Fruit fly (Drosophila melanogaster): Measurements from ENCODE around the gene CG3528.

Gene CG3528

dm6 chr2L:2494515-2495098, 23.2 kb downstream of the CG3528 start (continued):
- TF ChIP-seq CG17612 (GFP tag; IDR thresholded peaks at IDR 0.05) (no peak), CG17328 (GFP tag; IDR thresholded peaks at IDR 0.05) (no peak), dpn (GFP tag; optimal IDR thresholded peaks at IDR 0.05) (peak in 1 of 2 experiments; percentile 32), CG30020 (tag; optimal IDR thresholded peaks at IDR 0.05) (no peak), CG1233 (GFP tag; optimal IDR thresholded peaks at IDR 0.05) (peak; percentile 62), hb (GFP tag; IDR thresholded peaks at IDR 0.05; ENCODE audit: partially characterized antibody) (no peak), H15 (GFP tag; IDR thresholded peaks at IDR 0.05) (no peak), maf-S (GFP tag; optimal IDR thresholded peaks at IDR 0.05) (no peak), chinmo (GFP tag; IDR thresholded peaks at IDR 0.05; ENCODE audit: partially characterized antibody) (no peak), trem (tag; optimal IDR thresholded peaks at IDR 0.05) (no peak), CG18619 (GFP tag; optimal IDR thresholded peaks at IDR 0.05) (peak; percentile 16), CG34422 (GFP tag; IDR thresholded peaks at IDR 0.05) (no peak), Lpt (GFP tag; optimal IDR thresholded peaks at IDR 0.05) (no peak), CG6689 (GFP tag; IDR thresholded peaks at IDR 0.05) (0 out of 2 replicates have a peak, but pooled peaks have one; percentile 19), Aef1 (GFP tag; IDR thresholded peaks at IDR 0.05) (no peak), fd102C (GFP tag; optimal IDR thresholded peaks at IDR 0.05) (peak; percentile 70), zfh1 (GFP tag; IDR thresholded peaks at IDR 0.05) (no peak), otp (GFP tag; IDR thresholded peaks at IDR 0.05) (no peak), CG34224 (GFP tag; IDR thresholded peaks at IDR 0.05; ENCODE audit: partially characterized antibody) (no peak), tup (GFP tag; optimal IDR thresholded peaks at IDR 0.05) (no peak), en (GFP tag; optimal IDR thresholded peaks at IDR 0.05) (peak; percentile 18), vnd (GFP tag; IDR thresholded peaks at IDR 0.05; ENCODE audit: partially characterized antibody) (no peak), her (GFP tag; optimal IDR thresholded peaks at IDR 0.05) (peak; percentile 28), Ets65A (GFP tag) (peak; percentile 48), CG5245 (GFP tag; optimal IDR thresholded peaks at IDR 0.05) (no peak), NC2α (GFP tag; optimal IDR thresholded peaks at IDR 0.05) (no peak), CG7786 (GFP tag; optimal IDR thresholded peaks at IDR 0.05) (no peak), Eip74EF (GFP tag; optimal IDR thresholded peaks at IDR 0.05) (peak in 1 of 2 experiments; percentile 24), CG11093 (GFP tag; IDR thresholded peaks at IDR 0.05) (no peak), fd96Cb (tag; optimal IDR thresholded peaks at IDR 0.05) (no peak), nom (GFP tag; optimal IDR thresholded peaks at IDR 0.05) (no peak), hkb (optimal IDR thresholded peaks at IDR 0.05) (no peak), hkb (GFP tag; IDR thresholded peaks at IDR 0.05) (no peak), sob (GFP tag; IDR thresholded peaks at IDR 0.05) (no peak), Dek (tag; optimal IDR thresholded peaks at IDR 0.05) (no peak), esg (GFP tag; conservative IDR thresholded peaks at IDR 0.05) (no peak), CG31365 (tag; optimal IDR thresholded peaks at IDR 0.05) (no peak), CG13123 (GFP tag; optimal IDR thresholded peaks at IDR 0.05) (peak; percentile 20), wor (GFP tag; IDR thresholded peaks at IDR 0.05) (no peak), bab2 (GFP tag; optimal IDR thresholded peaks at IDR 0.05) (peak; percentile 18), bowl (GFP tag; IDR thresholded peaks at IDR 0.05) (no peak), so (GFP tag; IDR thresholded peaks at IDR 0.05) (no peak), odd (GFP tag; optimal IDR thresholded peaks at IDR 0.05) (peak; percentile 17), sens (GFP tag) (peak; percentile 82), sisA (GFP tag; IDR thresholded peaks at IDR 0.05) (peak; percentile 30; the same call in 1 of the 2 replicates), Mes4 (GFP tag; optimal IDR thresholded peaks at IDR 0.05) (peak; percentile 48), Deaf1 (tag; optimal IDR thresholded peaks at IDR 0.05) (no peak), ro (GFP tag; IDR thresholded peaks at IDR 0.05) (no peak), Hmx (GFP tag; optimal IDR thresholded peaks at IDR 0.05) (no peak), org-1 (GFP tag; optimal IDR thresholded peaks at IDR 0.05) (peak; percentile 49), Stat92E (GFP tag; optimal IDR thresholded peaks at IDR 0.05) (no peak), gfzf (GFP tag; optimal IDR thresholded peaks at IDR 0.05) (no peak)

All from whole organism, embryonic.